Worm (Caenorhabditis elegans) whole organism, mixed stage, embryonic: ENCODE results near the gene C05C12.6.

Experiments used
- M03D4.4 ChIP-seq: sonication (generic microtip); optimal IDR thresholded peaks from 2 replicates; lab custom pipeline; 2017; ENCODE audit warnings: mild to moderate bottlenecking, missing genetic modification characterization, missing compliant biosample characterization
- bed-3 ChIP-seq: fragments of 200-800 bp; sonication (Bioruptor generic); optimal IDR thresholded peaks from 3 replicates; lab custom pipeline; 2018; ENCODE audit warnings: mild to moderate bottlenecking, missing genetic modification characterization, moderate library complexity, missing compliant biosample characterization
- ces-1 ChIP-seq: fragments of 150-350 bp; optimal IDR thresholded peaks from 2 replicates; lab custom pipeline; 2014; ENCODE audit warnings: missing biosample characterization, missing genetic modification reagents, missing genetic modification characterization
- elt-3 ChIP-seq: fragments of 150-350 bp; optimal IDR thresholded peaks from 2 replicates; lab custom pipeline; 2014; ENCODE audit warnings: missing biosample characterization, missing genetic modification characterization
- lin-13 ChIP-seq: fragments of 150-350 bp; optimal IDR thresholded peaks from 2 replicates; lab custom pipeline; 2014; ENCODE audit warnings: missing biosample characterization, missing genetic modification characterization
- lin-32 ChIP-seq: fragments of 200-800 bp; sonication (Bioruptor generic); optimal IDR thresholded peaks from 2 replicates; lab custom pipeline; 2018; ENCODE audit warnings: mild to moderate bottlenecking, missing genetic modification characterization, missing compliant biosample characterization
- mab-5 ChIP-seq: fragments of 150-350 bp; optimal IDR thresholded peaks from 2 replicates; lab custom pipeline; 2014; ENCODE audit warnings: missing biosample characterization, missing genetic modification characterization
- mls-2 ChIP-seq: sonication (generic microtip); optimal IDR thresholded peaks from 2 replicates; lab custom pipeline; 2016; ENCODE audit warnings: mild to moderate bottlenecking, missing genetic modification characterization, moderate library complexity, missing compliant biosample characterization
- nhr-237 ChIP-seq: fragments of 150-350 bp; optimal IDR thresholded peaks from 2 replicates; lab custom pipeline; 2014; ENCODE audit warnings: missing biosample characterization, missing genetic modification characterization
- nhr-76 ChIP-seq: sonication (generic microtip); optimal IDR thresholded peaks from 2 replicates; lab custom pipeline; 2017; ENCODE audit warnings: missing biosample characterization, missing genetic modification characterization
- pha-4 ChIP-seq: fragments of 150-350 bp; optimal IDR thresholded peaks from 2 replicates; lab custom pipeline; 2018; ENCODE audit warnings: missing biosample characterization, missing genetic modification reagents, missing genetic modification characterization
- unc-62 ChIP-seq: fragments of 150-350 bp; optimal IDR thresholded peaks from 2 replicates; lab custom pipeline; 2014; ENCODE audit warnings: missing biosample characterization, missing genetic modification reagents, missing genetic modification characterization

ce11 chrIV:11260544-11261227 lies 19.4 kb upstream of the C05C12.6 start, which contains the start of gene C05C12.5:
- TF ChIP-seq unc-62 = no peak
- TF ChIP-seq nhr-76 (tag; lab: Kevin White, UChicago) = no peak
- no peak for TF ChIP-seq mls-2 (tag; lab: Kevin White, UChicago)
- no peak for TF ChIP-seq nhr-237
- TF ChIP-seq lin-13 (tag; lab: Kevin White, UChicago) = no peak
- TF ChIP-seq ces-1 (GFP tag; lab: Kevin White, UChicago) = no peak
- no peak for TF ChIP-seq pha-4
- no peak for TF ChIP-seq M03D4.4 (tag; lab: Kevin White, UChicago)
- no peak for TF ChIP-seq mab-5 (tag; lab: Kevin White, UChicago)
- no peak for TF ChIP-seq bed-3 (GFP tag; lab: Kevin White, UChicago)
- TF ChIP-seq lin-32 (GFP tag; lab: Kevin White, UChicago) = no peak
- TF ChIP-seq elt-3 (tag; lab: Kevin White, UChicago) = no peak
